Fruit fly (Drosophila melanogaster) whole organism, embryonic: ENCODE data around the gene Tre1.

Source experiments
- Asciz ChIP-seq: fragments of 200-800 bp; sonication (Bioruptor generic); optimal IDR thresholded peaks from 2 replicates; lab custom pipeline; 2017; ENCODE audit warnings: missing biosample characterization, mild to moderate bottlenecking, missing genetic modification characterization, missing genetic modification reagents
- Awh ChIP-seq: fragments of 200-800 bp; sonication (Bioruptor generic); IDR thresholded peaks from 2 replicates; pipeline ENCODE4, ENCODE4 v1.3.6; 2022; ENCODE audit warnings: missing biosample characterization, missing genetic modification characterization
- Bgb ChIP-seq: fragments of 200-800 bp; sonication (Bioruptor generic); IDR thresholded peaks from 2 replicates; pipeline ENCODE4 v1.3.6; 2022; ENCODE audit warnings: missing biosample characterization, missing genetic modification characterization; ENCODE audit not compliant: partially characterized antibody
- CG10267 ChIP-seq: fragments of 200-800 bp; sonication (Bioruptor generic); optimal IDR thresholded peaks from 2 replicates; lab custom pipeline; 2018; ENCODE audit warnings: missing biosample characterization, mild to moderate bottlenecking, missing genetic modification characterization, moderate library complexity
- CG10543 ChIP-seq: fragments of 200-800 bp; sonication (Bioruptor generic); optimal IDR thresholded peaks from 3 replicates; lab custom pipeline; 2017; ENCODE audit warnings: missing biosample characterization, mild to moderate bottlenecking, missing genetic modification characterization, moderate library complexity
- CG11695 ChIP-seq: fragments of 200-800 bp; sonication (Bioruptor generic); IDR thresholded peaks from 3 replicates; pipeline ENCODE4 v1.3.6; 2022; ENCODE audit warnings: missing biosample characterization, missing genetic modification characterization
- CG12071 ChIP-seq: fragments of 200-800 bp; sonication (Bioruptor generic); optimal IDR thresholded peaks from 3 replicates; lab custom pipeline; 2018; ENCODE audit warnings: missing biosample characterization, mild to moderate bottlenecking, missing genetic modification characterization
- CG12391 ChIP-seq: fragments of 200-800 bp; sonication (Bioruptor generic); optimal IDR thresholded peaks from 3 replicates; lab custom pipeline; 2018; ENCODE audit warnings: missing biosample characterization, mild to moderate bottlenecking, missing genetic modification characterization, moderate library complexity
- CG12744 ChIP-seq: fragments of 200-800 bp; sonication (Bioruptor generic); optimal IDR thresholded peaks from 2 replicates; lab custom pipeline; 2016; ENCODE audit warnings: missing biosample characterization, missing genetic modification characterization
- CG1529 ChIP-seq: fragments of 200-800 bp; sonication (Bioruptor generic); optimal IDR thresholded peaks from 3 replicates; lab custom pipeline; 2018; ENCODE audit warnings: missing biosample characterization, missing genetic modification characterization
- CG15601 ChIP-seq: fragments of 200-800 bp; sonication (Bioruptor generic); optimal IDR thresholded peaks from 3 replicates; lab custom pipeline; 2019; ENCODE audit warnings: missing biosample characterization, mild to moderate bottlenecking, missing genetic modification characterization, moderate library complexity
- CG1647 ChIP-seq: fragments of 200-800 bp; sonication (Bioruptor generic); optimal IDR thresholded peaks from 3 replicates; lab custom pipeline; 2016; ENCODE audit warnings: missing biosample characterization, missing genetic modification characterization
- CG17568 ChIP-seq: fragments of 200-800 bp; sonication (Bioruptor generic); optimal IDR thresholded peaks from 2 replicates; lab custom pipeline; 2018; ENCODE audit warnings: missing biosample characterization, mild to moderate bottlenecking, missing genetic modification characterization, moderate library complexity
- CG2129 ChIP-seq: fragments of 200-800 bp; sonication (Bioruptor generic); IDR thresholded peaks from 2 replicates; pipeline ENCODE4 v1.3.6; 2022; ENCODE audit warnings: missing biosample characterization, missing genetic modification characterization; ENCODE audit not compliant: partially characterized antibody
- CG2712 ChIP-seq: fragments of 200-800 bp; optimal IDR thresholded peaks from 3 replicates; lab custom pipeline; 2019; ENCODE audit warnings: missing biosample characterization, mild to moderate bottlenecking, missing genetic modification characterization, moderate library complexity
- CG30431 ChIP-seq: fragments of 200-800 bp; sonication (Bioruptor generic); optimal IDR thresholded peaks from 2 replicates; lab custom pipeline; 2017; ENCODE audit warnings: missing biosample characterization, missing genetic modification characterization
- CG31441 ChIP-seq: fragments of 200-800 bp; sonication (Bioruptor generic); IDR thresholded peaks from 2 replicates; pipeline ENCODE4 v1.3.6; 2022; ENCODE audit warnings: missing biosample characterization, missing genetic modification characterization
- CG3163 ChIP-seq: fragments of 200-800 bp; sonication (Bioruptor generic); optimal IDR thresholded peaks from 3 replicates; lab custom pipeline; 2016; ENCODE audit warnings: missing biosample characterization, missing genetic modification characterization
- CG6654 ChIP-seq: fragments of 200-800 bp; sonication (Bioruptor generic); optimal IDR thresholded peaks from 2 replicates; lab custom pipeline; 2017; ENCODE audit warnings: missing biosample characterization, mild to moderate bottlenecking, missing genetic modification characterization
- CG6765 ChIP-seq: fragments of 200-800 bp; sonication (Bioruptor generic); optimal IDR thresholded peaks from 3 replicates; lab custom pipeline; 2017; ENCODE audit warnings: missing biosample characterization, mild to moderate bottlenecking, missing genetic modification characterization
- CG7556 ChIP-seq: fragments of 200-800 bp; sonication (Bioruptor generic); optimal IDR thresholded peaks from 2 replicates; lab custom pipeline; 2017; ENCODE audit warnings: missing biosample characterization, mild to moderate bottlenecking, missing genetic modification characterization
- CG9437 ChIP-seq: fragments of 200-800 bp; sonication (Bioruptor generic); optimal IDR thresholded peaks from 2 replicates; lab custom pipeline; 2018; ENCODE audit warnings: missing biosample characterization, mild to moderate bottlenecking, missing genetic modification characterization
- Dbx ChIP-seq: fragments of 200-800 bp; sonication (Bioruptor generic); IDR thresholded peaks from 3 replicates; pipeline ENCODE4 v1.3.6; 2022; ENCODE audit warnings: missing biosample characterization, missing genetic modification characterization
- Dek ChIP-seq: fragments of 200-800 bp; sonication (Bioruptor generic); optimal IDR thresholded peaks from 3 replicates; lab custom pipeline; 2019; ENCODE audit warnings: missing biosample characterization, mild to moderate bottlenecking, missing genetic modification characterization, moderate library complexity
- ERR ChIP-seq: fragments of 200-800 bp; sonication (Bioruptor generic); optimal IDR thresholded peaks from 2 replicates; lab custom pipeline; 2016; ENCODE audit warnings: missing biosample characterization, missing genetic modification characterization
- Hey ChIP-seq: fragments of 200-800 bp; sonication (Bioruptor generic); optimal IDR thresholded peaks from 3 replicates; lab custom pipeline; 2018; ENCODE audit warnings: missing biosample characterization, mild to moderate bottlenecking, missing genetic modification characterization
- Hr78 ChIP-seq, 2 experiments: fragments of 200-800 bp in 1 of 2; fragments of >200 bp in 1 of 2; sonication (Bioruptor generic) in 1 of 2; optimal IDR thresholded peaks; 2 replicates each; lab custom pipeline; 2017 to 2019; ENCODE audit warnings: missing biosample characterization in 2 of 2, missing genetic modification characterization in 2 of 2, mild to moderate bottlenecking in 1 of 2, moderate library complexity in 1 of 2
- Opbp ChIP-seq: fragments of 200-800 bp; sonication (Bioruptor generic); IDR thresholded peaks from 3 replicates; pipeline ENCODE4 v1.3.6; 2022; ENCODE audit warnings: missing biosample characterization, missing genetic modification characterization; ENCODE audit not compliant: partially characterized antibody
- Six4 ChIP-seq: fragments of 200-800 bp; sonication (Bioruptor generic); optimal IDR thresholded peaks from 2 replicates; lab custom pipeline; 2016; ENCODE audit warnings: missing biosample characterization, missing genetic modification characterization
- Stat92E ChIP-seq, 3 experiments: fragments of >200 bp in 2 of 3; fragments of 200-800 bp in 1 of 3; sonication (Bioruptor generic) in 1 of 3; optimal IDR thresholded peaks; 2 replicates each; lab custom pipeline; 2017 to 2019; ENCODE audit warnings: missing biosample characterization in 3 of 3, missing genetic modification characterization in 3 of 3, mild to moderate bottlenecking in 1 of 3, moderate library complexity in 1 of 3
- ac ChIP-seq: fragments of 200-800 bp; sonication (Bioruptor generic); optimal IDR thresholded peaks from 3 replicates; lab custom pipeline; 2017; ENCODE audit warnings: missing biosample characterization, mild to moderate bottlenecking, missing genetic modification characterization
- amos ChIP-seq: fragments of 200-800 bp; sonication (Bioruptor generic); IDR thresholded peaks from 2 replicates; pipeline ENCODE4 v1.3.6; 2022; ENCODE audit warnings: missing biosample characterization, missing genetic modification characterization; ENCODE audit not compliant: partially characterized antibody
- ash1 ChIP-seq: fragments of 200-800 bp; sonication (Bioruptor generic); optimal IDR thresholded peaks from 2 replicates; lab custom pipeline; 2018; ENCODE audit warnings: missing biosample characterization, mild to moderate bottlenecking, missing genetic modification characterization
- chinmo ChIP-seq: fragments of 200-800 bp; sonication (Bioruptor generic); IDR thresholded peaks from 4 replicates; pipeline ENCODE4 v1.3.6; 2022; ENCODE audit warnings: missing biosample characterization, missing genetic modification characterization; ENCODE audit not compliant: partially characterized antibody
- chm ChIP-seq: fragments of 200-800 bp; sonication (Bioruptor generic); IDR thresholded peaks from 2 replicates; pipeline ENCODE4 v1.3.6; 2022; ENCODE audit warnings: missing biosample characterization, missing genetic modification characterization
- croc ChIP-seq: fragments of 200-800 bp; sonication (Bioruptor generic); conservative IDR thresholded peaks from 3 replicates; pipeline ENCODE4 v1.3.6; 2022; ENCODE audit warnings: missing biosample characterization, missing genetic modification characterization
- danr ChIP-seq: fragments of 200-800 bp; sonication (Bioruptor generic); IDR thresholded peaks from 2 replicates; pipeline ENCODE4 v1.3.6; 2022; ENCODE audit warnings: missing biosample characterization, missing genetic modification characterization
- dm ChIP-seq: fragments of 200-800 bp; sonication (Bioruptor generic); optimal IDR thresholded peaks from 3 replicates; lab custom pipeline; 2016; ENCODE audit warnings: missing biosample characterization, missing genetic modification characterization
- en ChIP-seq: fragments of 200-800 bp; sonication (Bioruptor generic); optimal IDR thresholded peaks from 2 replicates; lab custom pipeline; 2016; ENCODE audit warnings: missing biosample characterization, missing genetic modification characterization
- hb ChIP-seq: fragments of 200-800 bp; sonication (Bioruptor generic); IDR thresholded peaks from 3 replicates; pipeline ENCODE4 v1.3.6; 2022; ENCODE audit warnings: missing biosample characterization, missing genetic modification characterization; ENCODE audit not compliant: partially characterized antibody
- jigr1 ChIP-seq: fragments of 200-800 bp; sonication (Bioruptor generic); IDR thresholded peaks from 3 replicates; pipeline ENCODE4 v1.3.6; 2022; ENCODE audit warnings: missing biosample characterization, missing genetic modification characterization
- oc ChIP-seq: fragments of 200-800 bp; sonication (Bioruptor generic); optimal IDR thresholded peaks from 2 replicates; lab custom pipeline; 2018; ENCODE audit warnings: missing biosample characterization, mild to moderate bottlenecking, missing genetic modification characterization, moderate library complexity
- pho ChIP-seq: fragments of 200-800 bp; sonication (Bioruptor generic); optimal IDR thresholded peaks from 2 replicates; lab custom pipeline; 2016; ENCODE audit warnings: missing biosample characterization, missing genetic modification characterization
- psq ChIP-seq: fragments of 200-800 bp; sonication (Bioruptor generic); optimal IDR thresholded peaks from 2 replicates; lab custom pipeline; 2017; ENCODE audit warnings: missing biosample characterization, missing genetic modification characterization
- row ChIP-seq: fragments of 200-800 bp; sonication (Bioruptor generic); IDR thresholded peaks from 3 replicates; pipeline ENCODE4 v1.3.6; 2022; ENCODE audit warnings: missing biosample characterization, missing genetic modification characterization
- sima ChIP-seq: fragments of 200-800 bp; sonication (Bioruptor generic); optimal IDR thresholded peaks from 2 replicates; lab custom pipeline; 2016; ENCODE audit warnings: missing biosample characterization, missing genetic modification characterization
- ssp ChIP-seq: fragments of 200-800 bp; sonication (Bioruptor generic); IDR thresholded peaks from 2 replicates; pipeline ENCODE4 v1.3.6; 2022; ENCODE audit warnings: missing biosample characterization, missing genetic modification characterization
- tna ChIP-seq: fragments of 200-800 bp; sonication (Bioruptor generic); IDR thresholded peaks from 2 replicates; pipeline ENCODE4 v1.3.6; 2022; ENCODE audit warnings: missing biosample characterization, missing genetic modification characterization; ENCODE audit not compliant: partially characterized antibody
- unc-4 ChIP-seq: fragments of 200-800 bp; sonication (Bioruptor generic); IDR thresholded peaks from 2 replicates; pipeline ENCODE4 v1.3.6; 2022; ENCODE audit warnings: missing biosample characterization, missing genetic modification characterization; ENCODE audit not compliant: partially characterized antibody
- usp ChIP-seq: fragments of >200 bp; optimal IDR thresholded peaks from 2 replicates; lab custom pipeline; 2017; ENCODE audit warnings: missing biosample characterization, missing genetic modification characterization

Tre1 gene

DNA sequence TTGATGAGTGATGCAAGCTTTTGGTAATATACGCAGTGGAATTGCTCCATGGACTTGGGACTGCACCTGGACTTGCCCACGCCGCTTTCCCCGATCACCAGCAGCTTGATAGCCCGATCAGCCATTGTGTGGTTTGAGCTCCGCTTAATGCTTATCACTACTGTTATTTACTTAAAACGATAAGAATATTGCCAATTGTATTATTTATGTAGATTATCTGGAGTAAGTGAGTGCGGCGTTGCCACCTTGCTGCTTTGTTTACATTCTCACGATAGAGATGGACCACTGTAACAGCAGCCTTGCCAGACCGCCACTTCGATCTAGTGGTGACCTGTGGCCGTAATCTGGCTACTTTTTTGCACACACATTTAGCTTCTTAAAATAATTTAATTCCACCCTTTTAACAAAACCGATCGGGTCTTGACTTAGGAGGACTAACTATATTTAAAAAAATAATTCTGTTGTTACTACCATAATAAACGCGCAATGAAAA is 8.2 kb downstream of the Tre1 start, which contains the start of gene Rab18 (continued):
- TF ChIP-seq ERR (GFP tag; lab: Kevin White, UChicago), result no peak
- peak; percentile 60; the same call in 1 of the 2 replicates for TF ChIP-seq Bgb (GFP tag; lab: Robert Waterston, UW)
- TF ChIP-seq CG17568 (GFP tag; lab: Kevin White, UChicago), result no peak
- no peak for TF ChIP-seq CG9437
- peak; percentile 49; the same call in 1 of the 3 replicates for TF ChIP-seq jigr1
- no peak for TF ChIP-seq CG3163 (GFP tag; lab: Kevin White, UChicago)
- TF ChIP-seq Awh, result no peak
- TF ChIP-seq CG10543, result no peak
- no peak for TF ChIP-seq CG12744 (GFP tag; lab: Kevin White, UChicago)
- TF ChIP-seq row (GFP tag; lab: Robert Waterston, UW), result peak; percentile 86
- TF ChIP-seq dm (GFP tag; lab: Kevin White, UChicago), result no peak
- TF ChIP-seq Six4 (GFP tag; lab: Kevin White, UChicago), result no peak
- TF ChIP-seq CG12071, result no peak
- no peak for TF ChIP-seq Asciz
- TF ChIP-seq CG1647 (GFP tag; lab: Kevin White, UChicago), result peak; percentile 26
- peak; percentile 55; the same call in 1 of the 3 replicates for TF ChIP-seq Dbx (GFP tag; lab: Robert Waterston, UW)
- TF ChIP-seq oc, result no peak
- no peak for TF ChIP-seq Stat92E (GFP tag; optimal IDR thresholded peaks at IDR 0.05; lab: Kevin White, UChicago)
- TF ChIP-seq CG31441, result no peak
- TF ChIP-seq CG7556 (GFP tag; lab: Kevin White, UChicago), result no peak
- TF ChIP-seq psq (GFP tag; lab: Kevin White, UChicago), result no peak
- no peak for TF ChIP-seq CG11695 (GFP tag; lab: Robert Waterston, UW)
- no peak for TF ChIP-seq CG10267 (tag; lab: Kevin White, UChicago)
- no peak for TF ChIP-seq pho
- no peak for TF ChIP-seq usp
- no peak for TF ChIP-seq danr
- TF ChIP-seq CG1529 (GFP tag; lab: Kevin White, UChicago), result no peak
- TF ChIP-seq ssp (GFP tag; lab: Robert Waterston, UW), result peak; percentile 60
- peak; percentile 22 for TF ChIP-seq CG2712 (tag; lab: Kevin White, UChicago)
- no peak for TF ChIP-seq CG2129 (GFP tag; lab: Robert Waterston, UW)
- TF ChIP-seq hb (GFP tag; lab: Robert Waterston, UW), result no peak
- TF ChIP-seq croc (GFP tag; lab: Robert Waterston, UW), result no peak
- no peak for TF ChIP-seq CG30431
- no peak for TF ChIP-seq ash1 (GFP tag; lab: Kevin White, UChicago)
- TF ChIP-seq Dek (tag; lab: Kevin White, UChicago), result no peak
- no peak for TF ChIP-seq tna (GFP tag; lab: Robert Waterston, UW)
- TF ChIP-seq CG12391 (tag; lab: Kevin White, UChicago), result peak; percentile 2
- TF ChIP-seq Hr78 (GFP tag; optimal IDR thresholded peaks at IDR 0.05; lab: Kevin White, UChicago), result no peak
- TF ChIP-seq amos (GFP tag; lab: Robert Waterston, UW), result peak; percentile 66
- no peak for TF ChIP-seq CG6654 (GFP tag; lab: Kevin White, UChicago)
- no peak for TF ChIP-seq chinmo (GFP tag; lab: Robert Waterston, UW)
- TF ChIP-seq sima (GFP tag; lab: Kevin White, UChicago), result no peak
- no peak for TF ChIP-seq en (GFP tag; lab: Kevin White, UChicago)
- TF ChIP-seq CG6765 (GFP tag; lab: Kevin White, UChicago), result no peak
- no peak for TF ChIP-seq Hey (tag; lab: Kevin White, UChicago)
- TF ChIP-seq CG15601 (tag; lab: Kevin White, UChicago), result no peak
- TF ChIP-seq unc-4 (GFP tag; lab: Robert Waterston, UW), result no peak
- TF ChIP-seq ac (GFP tag; lab: Kevin White, UChicago), result no peak
- TF ChIP-seq chm (GFP tag; lab: Robert Waterston, UW), result 0 out of 2 replicates have a peak, but pooled peaks have one; percentile 12
- peak; percentile 59; the same call in 1 of the 3 replicates for TF ChIP-seq Opbp (GFP tag; lab: Robert Waterston, UW)
